Fruit fly (Drosophila melanogaster) whole organism, embryonic: ENCODE measurements around the gene witty.

Source experiments
- Atf3 ChIP-seq: fragments of 200-800 bp; sonication (Bioruptor generic); optimal IDR thresholded peaks from 3 replicates; lab custom pipeline; 2016; ENCODE audit warnings: missing biosample characterization, missing genetic modification characterization
- Atf6 ChIP-seq: fragments of 200-800 bp; sonication (Bioruptor generic); IDR thresholded peaks from 2 replicates; pipeline ENCODE4 v1.3.6; 2022; ENCODE audit warnings: missing biosample characterization, missing genetic modification characterization
- CG10462 ChIP-seq: fragments of 200-800 bp; sonication (Bioruptor generic); optimal IDR thresholded peaks from 2 replicates; lab custom pipeline; 2016; ENCODE audit warnings: missing biosample characterization, missing genetic modification characterization
- CG11504 ChIP-seq: fragments of 200-800 bp; sonication (Bioruptor generic); optimal IDR thresholded peaks from 3 replicates; lab custom pipeline; 2019; ENCODE audit warnings: missing biosample characterization, mild to moderate bottlenecking, missing genetic modification characterization, moderate library complexity
- CG11560 ChIP-seq: fragments of 200-800 bp; sonication (Bioruptor generic); IDR thresholded peaks from 3 replicates; pipeline ENCODE4 v1.3.6; 2022; ENCODE audit warnings: missing biosample characterization, missing genetic modification characterization
- CG15601 ChIP-seq: fragments of 200-800 bp; sonication (Bioruptor generic); optimal IDR thresholded peaks from 3 replicates; lab custom pipeline; 2019; ENCODE audit warnings: missing biosample characterization, mild to moderate bottlenecking, missing genetic modification characterization, moderate library complexity
- CG17361 ChIP-seq: fragments of 200-800 bp; sonication (Bioruptor generic); IDR thresholded peaks from 3 replicates; pipeline ENCODE4 v1.3.6; 2022; ENCODE audit warnings: missing biosample characterization, missing genetic modification characterization
- CG17802 ChIP-seq: fragments of 200-800 bp; sonication (Bioruptor generic); optimal IDR thresholded peaks from 2 replicates; lab custom pipeline; 2018; ENCODE audit warnings: missing biosample characterization, mild to moderate bottlenecking, missing genetic modification characterization, moderate library complexity
- CG18011 ChIP-seq: fragments of 200-800 bp; sonication (Bioruptor generic); optimal IDR thresholded peaks from 2 replicates; lab custom pipeline; 2017; ENCODE audit warnings: missing biosample characterization, missing genetic modification characterization, mild to moderate bottlenecking, moderate library complexity, missing genotype
- CG18262 ChIP-seq: fragments of 200-800 bp; optimal IDR thresholded peaks from 3 replicates; lab custom pipeline; 2019; ENCODE audit warnings: missing biosample characterization, mild to moderate bottlenecking, missing genetic modification characterization, moderate library complexity
- CG18599 ChIP-seq: fragments of 200-800 bp; sonication (Bioruptor generic); optimal IDR thresholded peaks from 3 replicates; lab custom pipeline; 2017; ENCODE audit warnings: missing biosample characterization, missing genetic modification characterization, mild to moderate bottlenecking, moderate library complexity, missing genetic modification reagents
- CG30020 ChIP-seq: fragments of 200-800 bp; optimal IDR thresholded peaks from 2 replicates; lab custom pipeline; 2019; ENCODE audit warnings: missing biosample characterization, mild to moderate bottlenecking, missing genetic modification characterization, moderate library complexity
- CG32532 ChIP-seq: fragments of 200-800 bp; sonication (Bioruptor generic); IDR thresholded peaks from 2 replicates; pipeline ENCODE4 v1.3.6; 2022; ENCODE audit warnings: missing biosample characterization, missing genetic modification characterization
- CG34422 ChIP-seq: fragments of 200-800 bp; sonication (Bioruptor generic); IDR thresholded peaks from 3 replicates; pipeline ENCODE4 v1.3.6; 2022; ENCODE audit warnings: missing biosample characterization, missing genetic modification characterization
- CG3726 ChIP-seq: fragments of 200-800 bp; sonication (Bioruptor generic); IDR thresholded peaks from 3 replicates; pipeline ENCODE4, ENCODE4 v1.3.6; 2022; ENCODE audit warnings: missing biosample characterization, missing genetic modification characterization
- CG4424 ChIP-seq: fragments of 200-800 bp; sonication (Bioruptor generic); optimal IDR thresholded peaks from 3 replicates; lab custom pipeline; 2016; ENCODE audit warnings: missing biosample characterization, missing genetic modification characterization
- CG7839 ChIP-seq: fragments of 200-800 bp; sonication (Bioruptor generic); optimal IDR thresholded peaks from 3 replicates; lab custom pipeline; 2018; ENCODE audit warnings: missing biosample characterization, mild to moderate bottlenecking, missing genetic modification characterization, moderate library complexity
- CG9437 ChIP-seq: fragments of 200-800 bp; sonication (Bioruptor generic); optimal IDR thresholded peaks from 2 replicates; lab custom pipeline; 2018; ENCODE audit warnings: missing biosample characterization, mild to moderate bottlenecking, missing genetic modification characterization
- CG9609 ChIP-seq: fragments of 200-800 bp; sonication (Bioruptor generic); optimal IDR thresholded peaks from 3 replicates; lab custom pipeline; 2016; ENCODE audit warnings: missing biosample characterization, missing genetic modification characterization
- Fer1 ChIP-seq: fragments of 200-800 bp; sonication (Bioruptor generic); optimal IDR thresholded peaks from 2 replicates; lab custom pipeline; 2017; ENCODE audit warnings: missing biosample characterization, mild to moderate bottlenecking, missing genetic modification characterization
- GATAe ChIP-seq: fragments of 200-800 bp; sonication (Bioruptor generic); conservative IDR thresholded peaks from 2 replicates; pipeline ENCODE4 v1.3.6; 2022; ENCODE audit warnings: missing biosample characterization, missing genetic modification characterization
- H2.0 ChIP-seq: fragments of 200-800 bp; sonication (Bioruptor generic); IDR thresholded peaks from 2 replicates; pipeline ENCODE4 v1.3.6; 2022; ENCODE audit warnings: missing biosample characterization, missing genetic modification characterization
- HLH3B ChIP-seq: fragments of 200-800 bp; sonication (Bioruptor generic); IDR thresholded peaks from 2 replicates; pipeline ENCODE4 v1.3.6; 2022; ENCODE audit warnings: missing biosample characterization, missing genetic modification characterization
- Lpt ChIP-seq: fragments of >200 bp; optimal IDR thresholded peaks from 2 replicates; lab custom pipeline; 2018; ENCODE audit warnings: missing biosample characterization, missing genetic modification characterization
- Med ChIP-seq: fragments of 200-800 bp; sonication (Bioruptor generic); peaks from one replicate; lab custom pipeline; 2016; ENCODE audit warnings: missing biosample characterization, missing genetic modification characterization, mild to moderate bottlenecking, inconsistent platforms, moderate library complexity
- Mrtf ChIP-seq: fragments of 200-800 bp; sonication (Bioruptor generic); IDR thresholded peaks from 3 replicates; pipeline ENCODE4 v1.3.6; 2022; ENCODE audit warnings: missing biosample characterization, missing genetic modification characterization
- Six4 ChIP-seq: fragments of 200-800 bp; sonication (Bioruptor generic); optimal IDR thresholded peaks from 2 replicates; lab custom pipeline; 2016; ENCODE audit warnings: missing biosample characterization, missing genetic modification characterization
- Sox102F ChIP-seq: fragments of 200-800 bp; sonication (Bioruptor generic); optimal IDR thresholded peaks from 2 replicates; lab custom pipeline; 2018; ENCODE audit warnings: missing biosample characterization, mild to moderate bottlenecking, missing genetic modification characterization, moderate library complexity
- croc ChIP-seq: fragments of 200-800 bp; sonication (Bioruptor generic); conservative IDR thresholded peaks from 3 replicates; pipeline ENCODE4 v1.3.6; 2022; ENCODE audit warnings: missing biosample characterization, missing genetic modification characterization
- crp ChIP-seq, 2 experiments: fragments of 200-800 bp; sonication (Bioruptor generic); optimal IDR thresholded peaks; 2 replicates in 1 of 2; 3 replicates in 1 of 2; lab custom pipeline; 2017; ENCODE audit warnings: missing biosample characterization in 2 of 2, missing genetic modification characterization in 2 of 2, mild to moderate bottlenecking in 1 of 2, moderate library complexity in 1 of 2
- ftz-f1 ChIP-seq: fragments of 200-800 bp; sonication (Bioruptor generic); optimal IDR thresholded peaks from 2 replicates; lab custom pipeline; 2016; ENCODE audit warnings: missing biosample characterization, missing genetic modification characterization
- gcm ChIP-seq: fragments of 200-800 bp; sonication (Bioruptor generic); optimal IDR thresholded peaks from 2 replicates; lab custom pipeline; 2019; ENCODE audit warnings: missing biosample characterization, mild to moderate bottlenecking, missing genetic modification characterization, moderate library complexity
- grau ChIP-seq: fragments of 200-800 bp; optimal IDR thresholded peaks from 3 replicates; lab custom pipeline; 2019; ENCODE audit warnings: missing biosample characterization, mild to moderate bottlenecking, missing genetic modification characterization, moderate library complexity
- her ChIP-seq: fragments of 200-800 bp; sonication (Bioruptor generic); optimal IDR thresholded peaks from 2 replicates; lab custom pipeline; 2016; ENCODE audit warnings: missing biosample characterization, missing genetic modification characterization
- kni ChIP-seq: fragments of 200-800 bp; sonication (Bioruptor generic); optimal IDR thresholded peaks from 3 replicates; lab custom pipeline; 2017; ENCODE audit warnings: mild to moderate bottlenecking, missing biosample characterization, missing genetic modification reagents, missing genetic modification characterization
- prd ChIP-seq, 3 experiments: fragments of >200 bp in 2 of 3; fragments of 200-800 bp in 1 of 3; sonication (Bioruptor generic) in 1 of 3; optimal IDR thresholded peaks in 2 of 3; IDR thresholded peaks in 1 of 3; 2 replicates in 2 of 3; 3 replicates in 1 of 3; pipeline versions ENCODE4 v1.3.6 to Lab custom; 2017 to 2022; ENCODE audit warnings: missing biosample characterization in 1 of 3, missing genetic modification characterization in 1 of 3
- sc ChIP-seq, 3 experiments: fragments of >200 bp in 2 of 3; fragments of 200-800 bp in 1 of 3; sonication (Bioruptor generic) in 1 of 3; optimal IDR thresholded peaks; 2 replicates in 2 of 3; 3 replicates in 1 of 3; lab custom pipeline; 2017; ENCODE audit warnings: mild to moderate bottlenecking in 1 of 3, missing biosample characterization in 1 of 3, missing genetic modification characterization in 1 of 3, missing genetic modification reagents in 1 of 3
- schlank ChIP-seq: fragments of 200-800 bp; sonication (Bioruptor generic); optimal IDR thresholded peaks from 2 replicates; lab custom pipeline; 2018; ENCODE audit warnings: missing biosample characterization, mild to moderate bottlenecking, missing genetic modification characterization
- slbo ChIP-seq: fragments of 200-800 bp; sonication (Bioruptor generic); IDR thresholded peaks from 2 replicates; pipeline ENCODE4 v1.3.6; 2022; ENCODE audit warnings: missing biosample characterization, missing genetic modification characterization
- sr ChIP-seq: fragments of 200-800 bp; sonication (Bioruptor generic); IDR thresholded peaks from 3 replicates; pipeline ENCODE4 v1.3.6; 2022; ENCODE audit warnings: missing biosample characterization, missing genetic modification characterization
- tin ChIP-seq: fragments of 200-800 bp; sonication (Bioruptor generic); optimal IDR thresholded peaks from 3 replicates; lab custom pipeline; 2016; ENCODE audit warnings: missing biosample characterization, missing genetic modification characterization
- tup ChIP-seq: fragments of 200-800 bp; sonication (Bioruptor generic); optimal IDR thresholded peaks from 2 replicates; lab custom pipeline; 2016; ENCODE audit warnings: missing biosample characterization, mild to moderate bottlenecking, missing genetic modification characterization, moderate library complexity
- twi ChIP-seq: fragments of 200-800 bp; optimal IDR thresholded peaks from 2 replicates; lab custom pipeline; 2019; ENCODE audit warnings: missing biosample characterization, mild to moderate bottlenecking, missing genetic modification characterization, moderate library complexity
- zfh2 ChIP-seq: fragments of 200-800 bp; sonication (Bioruptor generic); optimal IDR thresholded peaks from 2 replicates; lab custom pipeline; 2016; ENCODE audit warnings: missing biosample characterization, missing genetic modification characterization

Gene witty

dm6 chr2L:8307817-8308551 lies 30.1 kb upstream of the witty start, which contains the start of the genes Ostgamma and Mettl14 (continued):
- no peak for TF ChIP-seq CG18599
- TF ChIP-seq CG4424 (GFP tag; lab: Kevin White, UChicago) = no peak
- no peak for TF ChIP-seq gcm (GFP tag; lab: Kevin White, UChicago)
- no peak for TF ChIP-seq CG11560
- no peak for TF ChIP-seq prd (optimal IDR thresholded peaks at IDR 0.05; lab: Kevin White, UChicago)
- TF ChIP-seq prd (GFP tag; IDR thresholded peaks at IDR 0.05; lab: Robert Waterston, UW) = no peak
- no peak for TF ChIP-seq sc (optimal IDR thresholded peaks at IDR 0.05; lab: Kevin White, UChicago)
- no peak for TF ChIP-seq sc (GFP tag; optimal IDR thresholded peaks at IDR 0.05; lab: Kevin White, UChicago)
- peak; percentile 31 for TF ChIP-seq CG18262 (tag; lab: Kevin White, UChicago)
- TF ChIP-seq slbo (GFP tag; lab: Robert Waterston, UW) = no peak
- no peak for TF ChIP-seq CG10462 (GFP tag; lab: Kevin White, UChicago)
- TF ChIP-seq Med (GFP tag; lab: Kevin White, UChicago) = peak; percentile 25
- TF ChIP-seq twi (tag; lab: Kevin White, UChicago) = no peak
- peak in 1 of 2 experiments; percentile 65 for TF ChIP-seq crp (GFP tag; optimal IDR thresholded peaks at IDR 0.05; lab: Kevin White, UChicago)
- TF ChIP-seq Lpt (GFP tag; lab: Kevin White, UChicago) = no peak
- TF ChIP-seq ftz-f1 = no peak
- TF ChIP-seq GATAe (GFP tag; lab: Robert Waterston, UW) = no peak
- TF ChIP-seq tin (GFP tag; lab: Kevin White, UChicago) = peak; percentile 7
- TF ChIP-seq CG7839 (tag; lab: Kevin White, UChicago) = no peak
- TF ChIP-seq Six4 (GFP tag; lab: Kevin White, UChicago) = no peak
- TF ChIP-seq schlank (tag; lab: Kevin White, UChicago) = no peak
- TF ChIP-seq zfh2 = no peak
- peak; percentile 36; the same call in 1 of the 3 replicates for TF ChIP-seq CG17361
- no peak for TF ChIP-seq CG3726 (GFP tag; lab: Robert Waterston, UW)
- TF ChIP-seq HLH3B (GFP tag; lab: Robert Waterston, UW) = no peak
- no peak for TF ChIP-seq CG9437 (GFP tag; lab: Kevin White, UChicago)
- no peak for TF ChIP-seq kni (GFP tag; lab: Kevin White, UChicago)
- peak; percentile 42 for TF ChIP-seq CG15601 (tag; lab: Kevin White, UChicago)
- TF ChIP-seq Atf6 (GFP tag; lab: Robert Waterston, UW) = no peak
- no peak for TF ChIP-seq CG9609 (GFP tag; lab: Kevin White, UChicago)
- TF ChIP-seq sr (GFP tag; lab: Robert Waterston, UW) = no peak
- TF ChIP-seq CG11504 = no peak
- TF ChIP-seq CG17802 = no peak
- no peak for TF ChIP-seq Sox102F (GFP tag; lab: Kevin White, UChicago)
- TF ChIP-seq tup = no peak
- no peak for TF ChIP-seq Mrtf
- no peak for TF ChIP-seq croc (GFP tag; lab: Robert Waterston, UW)
- peak; percentile 47 for TF ChIP-seq CG30020 (tag; lab: Kevin White, UChicago)
- no peak for TF ChIP-seq her
- no peak for TF ChIP-seq CG18011 (GFP tag; lab: Kevin White, UChicago)
- peak; percentile 31 for TF ChIP-seq grau (tag; lab: Kevin White, UChicago)
- TF ChIP-seq Atf3 = no peak
- TF ChIP-seq H2.0 (GFP tag; lab: Robert Waterston, UW) = no peak
- peak; percentile 17 for TF ChIP-seq Fer1 (GFP tag; lab: Kevin White, UChicago)
- no peak for TF ChIP-seq CG32532 (GFP tag; lab: Robert Waterston, UW)
- peak; percentile 74; the same call in 2 of the 3 replicates for TF ChIP-seq CG34422 (GFP tag; lab: Robert Waterston, UW)
